Worm (Caenorhabditis elegans): ENCODE data around the gene timm-17B.1.

ce11 chrIV:4710459-4710858, 34.8 kb downstream of the timm-17B.1 start, which contains the start of gene cif-1:
- TF ChIP-seq fkh-2 (tag; optimal IDR thresholded peaks at IDR 0.05) (no peak), fos-1 (tag; optimal IDR thresholded peaks at IDR 0.05) (no peak), snpc-4 (tag; optimal IDR thresholded peaks at IDR 0.05) (no peak), nhr-77 (tag; optimal IDR thresholded peaks at IDR 0.05) (no peak)

All from whole organism, L3 larva.